Worm (Caenorhabditis elegans) whole organism, L3 larva: ENCODE data around the gene ugt-13.

ENCODE experiments used
- egl-27 ChIP-seq: sonication (generic microtip); optimal IDR thresholded peaks from 4 replicates; lab custom pipeline; 2017; ENCODE audit warnings: missing biosample characterization, missing genetic modification reagents, missing genetic modification characterization
- fos-1 ChIP-seq: fragments of 150-350 bp; optimal IDR thresholded peaks from 2 replicates; lab custom pipeline; 2014; ENCODE audit warnings: missing biosample characterization, missing genetic modification characterization
- lsy-12 ChIP-seq: sonication (generic microtip); optimal IDR thresholded peaks from 2 replicates; lab custom pipeline; 2016; ENCODE audit warnings: mild to moderate bottlenecking, missing genetic modification characterization, missing compliant biosample characterization
- nhr-12 ChIP-seq: fragments of 150-350 bp; optimal IDR thresholded peaks from 2 replicates; lab custom pipeline; 2014; ENCODE audit warnings: missing biosample characterization, missing genetic modification characterization
- pqm-1 ChIP-seq: fragments of 150-350 bp; optimal IDR thresholded peaks from 2 replicates; lab custom pipeline; 2017; ENCODE audit warnings: missing biosample characterization, missing genetic modification characterization, inconsistent platforms
- skn-1 ChIP-seq: fragments of 150-350 bp; optimal IDR thresholded peaks from 2 replicates; lab custom pipeline; 2014; ENCODE audit warnings: missing biosample characterization, missing genetic modification characterization
- snpc-4 ChIP-seq: fragments of 150-350 bp; optimal IDR thresholded peaks from 2 replicates; lab custom pipeline; 2014; ENCODE audit warnings: missing biosample characterization, missing genetic modification characterization
- zag-1 ChIP-seq: fragments of 150-350 bp; optimal IDR thresholded peaks from 2 replicates; lab custom pipeline; 2014; ENCODE audit warnings: missing biosample characterization, missing genetic modification characterization
- ztf-11 ChIP-seq: fragments of 150-350 bp; optimal IDR thresholded peaks from 2 replicates; lab custom pipeline; 2014; ENCODE audit warnings: missing biosample characterization, missing genetic modification characterization

ce11 chrV:4867535-4867934, 41.1 kb upstream of the ugt-13 start:
- TF ChIP-seq fos-1 (no peak), pqm-1 (tag; lab: Kevin White, UChicago) (no peak), egl-27 (tag; lab: Kevin White, UChicago) (no peak), snpc-4 (tag; lab: Kevin White, UChicago) (no peak), zag-1 (tag; lab: Kevin White, UChicago) (no peak), skn-1 (tag; lab: Kevin White, UChicago) (no peak), ztf-11 (no peak), lsy-12 (tag; lab: Kevin White, UChicago) (no peak), nhr-12 (no peak)
